Worm (Caenorhabditis elegans) whole organism, mixed stage, embryonic: ENCODE data around the gene hap-1.
A peak's percentile ranks its signal among the peaks of the same experiment; 100 is the strongest.

Source experiments
- M03D4.4 ChIP-seq: sonication (generic microtip); optimal IDR thresholded peaks from 2 replicates; lab custom pipeline; 2017; ENCODE audit warnings: mild to moderate bottlenecking, missing genetic modification characterization, missing compliant biosample characterization
- bed-3 ChIP-seq: fragments of 200-800 bp; sonication (Bioruptor generic); optimal IDR thresholded peaks from 3 replicates; lab custom pipeline; 2018; ENCODE audit warnings: mild to moderate bottlenecking, missing genetic modification characterization, moderate library complexity, missing compliant biosample characterization
- blmp-1 ChIP-seq: fragments of 150-350 bp; optimal IDR thresholded peaks from 2 replicates; lab custom pipeline; 2014; ENCODE audit warnings: missing biosample characterization, missing genetic modification characterization
- ceh-39 ChIP-seq: fragments of 150-350 bp; optimal IDR thresholded peaks from 2 replicates; lab custom pipeline; 2014; ENCODE audit warnings: missing biosample characterization, missing genetic modification characterization
- ceh-43 ChIP-seq: fragments of 200-800 bp; sonication (Bioruptor generic); optimal IDR thresholded peaks from 2 replicates; lab custom pipeline; 2018; ENCODE audit warnings: mild to moderate bottlenecking, missing genetic modification characterization, moderate library complexity, missing compliant biosample characterization
- ceh-83 ChIP-seq: fragments of 200-800 bp; sonication (Bioruptor generic); optimal IDR thresholded peaks from 2 replicates; lab custom pipeline; 2018; ENCODE audit warnings: mild to moderate bottlenecking, missing genetic modification characterization, missing compliant biosample characterization
- ces-1 ChIP-seq: fragments of 150-350 bp; optimal IDR thresholded peaks from 2 replicates; lab custom pipeline; 2014; ENCODE audit warnings: missing biosample characterization, missing genetic modification reagents, missing genetic modification characterization
- elt-1 ChIP-seq: sonication (generic microtip); optimal IDR thresholded peaks from 2 replicates; lab custom pipeline; 2017; ENCODE audit warnings: missing genetic modification characterization, mild to moderate bottlenecking, missing compliant biosample characterization, antibody characterized with exemption, moderate library complexity, borderline replicate concordance; ENCODE audit not compliant: insufficient read depth
- elt-3 ChIP-seq: fragments of 150-350 bp; optimal IDR thresholded peaks from 2 replicates; lab custom pipeline; 2014; ENCODE audit warnings: missing biosample characterization, missing genetic modification characterization
- flh-1 ChIP-seq: fragments of 200-800 bp; sonication (Bioruptor generic); optimal IDR thresholded peaks from 2 replicates; lab custom pipeline; 2018; ENCODE audit warnings: mild to moderate bottlenecking, missing genetic modification characterization, moderate library complexity, missing compliant biosample characterization
- ham-2 ChIP-seq: fragments of 200-800 bp; sonication (Bioruptor generic); optimal IDR thresholded peaks from 2 replicates; lab custom pipeline; 2018; ENCODE audit warnings: mild to moderate bottlenecking, missing genetic modification characterization, missing compliant biosample characterization
- hlh-1 ChIP-seq: fragments of 150-350 bp; optimal IDR thresholded peaks from 2 replicates; lab custom pipeline; 2014; ENCODE audit warnings: missing biosample characterization, missing genetic modification reagents, missing genetic modification characterization
- lin-32 ChIP-seq: fragments of 200-800 bp; sonication (Bioruptor generic); optimal IDR thresholded peaks from 2 replicates; lab custom pipeline; 2018; ENCODE audit warnings: mild to moderate bottlenecking, missing genetic modification characterization, missing compliant biosample characterization
- lsy-2 ChIP-seq: fragments of 150-350 bp; optimal IDR thresholded peaks from 2 replicates; lab custom pipeline; 2014; ENCODE audit warnings: missing biosample characterization, missing genetic modification characterization
- mab-5 ChIP-seq: fragments of 150-350 bp; optimal IDR thresholded peaks from 2 replicates; lab custom pipeline; 2014; ENCODE audit warnings: missing biosample characterization, missing genetic modification characterization
- mls-2 ChIP-seq: sonication (generic microtip); optimal IDR thresholded peaks from 2 replicates; lab custom pipeline; 2016; ENCODE audit warnings: mild to moderate bottlenecking, missing genetic modification characterization, moderate library complexity, missing compliant biosample characterization
- nhr-12 ChIP-seq: fragments of 150-350 bp; optimal IDR thresholded peaks from 2 replicates; lab custom pipeline; 2014; ENCODE audit warnings: missing biosample characterization, missing genetic modification characterization
- nhr-2 ChIP-seq: fragments of 150-350 bp; optimal IDR thresholded peaks from 2 replicates; lab custom pipeline; 2014; ENCODE audit warnings: missing biosample characterization, missing genetic modification characterization
- nhr-237 ChIP-seq: fragments of 150-350 bp; optimal IDR thresholded peaks from 2 replicates; lab custom pipeline; 2014; ENCODE audit warnings: missing biosample characterization, missing genetic modification characterization
- nhr-28 ChIP-seq: fragments of 150-350 bp; optimal IDR thresholded peaks from 2 replicates; lab custom pipeline; 2014; ENCODE audit warnings: missing biosample characterization, missing genetic modification characterization
- nhr-76 ChIP-seq: sonication (generic microtip); optimal IDR thresholded peaks from 2 replicates; lab custom pipeline; 2017; ENCODE audit warnings: missing biosample characterization, missing genetic modification characterization
- pha-4 ChIP-seq: fragments of 150-350 bp; optimal IDR thresholded peaks from 2 replicates; lab custom pipeline; 2018; ENCODE audit warnings: missing biosample characterization, missing genetic modification reagents, missing genetic modification characterization
- sem-2 ChIP-seq: fragments of 200-800 bp; sonication (Bioruptor generic); optimal IDR thresholded peaks from 2 replicates; lab custom pipeline; 2018; ENCODE audit warnings: mild to moderate bottlenecking, missing genetic modification characterization, missing compliant biosample characterization
- snpc-4 ChIP-seq: fragments of 150-350 bp; optimal IDR thresholded peaks from 2 replicates; lab custom pipeline; 2014; ENCODE audit warnings: missing biosample characterization, missing genetic modification characterization
- sptf-1 ChIP-seq: sonication (generic microtip); optimal IDR thresholded peaks from 2 replicates; lab custom pipeline; 2017; ENCODE audit warnings: mild to moderate bottlenecking, missing genetic modification characterization, moderate library complexity, missing compliant biosample characterization
- unc-120 ChIP-seq: sonication (generic microtip); optimal IDR thresholded peaks from 2 replicates; lab custom pipeline; 2017; ENCODE audit warnings: missing genetic modification characterization, missing compliant biosample characterization; ENCODE audit not compliant: poor library complexity, severe bottlenecking
- unc-39 ChIP-seq: fragments of 150-350 bp; optimal IDR thresholded peaks from 2 replicates; lab custom pipeline; 2014; ENCODE audit warnings: missing biosample characterization, missing genetic modification characterization
- zip-8 ChIP-seq: fragments of 150-350 bp; optimal IDR thresholded peaks from 2 replicates; lab custom pipeline; 2014; ENCODE audit warnings: missing biosample characterization, missing genetic modification characterization
- ztf-11 ChIP-seq: fragments of 150-350 bp; optimal IDR thresholded peaks from 2 replicates; lab custom pipeline; 2014; ENCODE audit warnings: missing biosample characterization, missing genetic modification characterization

hap-1 gene

DNA sequence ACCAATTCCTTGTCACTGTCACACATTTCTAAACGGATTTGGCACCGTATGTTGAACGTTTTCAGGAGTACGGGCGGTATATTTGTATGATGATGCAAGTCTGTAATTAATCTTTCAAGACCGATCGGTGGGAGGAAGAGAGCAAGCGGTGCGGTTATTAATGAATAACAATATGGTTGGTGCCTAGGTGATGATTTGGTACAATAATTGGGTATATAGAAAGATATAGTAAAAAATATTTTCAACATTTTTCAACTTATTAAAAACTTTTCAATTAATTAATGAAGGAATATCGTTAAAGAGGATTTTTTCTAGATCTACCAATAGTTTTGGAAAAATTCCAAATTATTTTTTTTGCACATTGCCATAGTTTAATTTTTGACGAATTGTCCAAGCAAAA lies 19.2 kb upstream of the hap-1 start, which contains the start of gene cnd-1:
cnd-1 (minus strand) TSS at position 101 of the 400 bp plus-strand sequence.
- TF ChIP-seq elt-3 = no peak
- no peak for TF ChIP-seq pha-4
- TF ChIP-seq nhr-2 (tag; lab: Kevin White, UChicago) = peak; percentile 72
- TF ChIP-seq M03D4.4 (tag; lab: Kevin White, UChicago) = no peak

DNA sequence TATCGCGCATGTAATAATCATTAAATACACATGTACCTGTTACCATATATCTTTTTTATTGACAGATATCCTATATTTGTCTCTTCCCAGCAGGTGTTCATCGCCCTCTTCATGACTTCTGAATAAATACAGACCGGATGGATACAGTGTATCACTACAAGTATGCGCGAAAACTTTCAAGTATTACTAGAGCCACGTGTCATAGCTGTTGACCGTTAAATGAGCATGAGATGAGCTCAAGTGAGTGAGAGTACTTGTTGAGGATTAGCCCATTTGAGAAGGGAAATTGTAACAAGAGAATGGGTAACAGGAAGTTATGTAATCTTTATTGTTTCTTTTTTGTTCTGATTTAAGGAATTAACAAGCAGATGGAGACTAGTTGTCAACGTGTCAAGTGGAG lies 18.7 kb upstream of the hap-1 start:
- TF ChIP-seq nhr-76 (no peak), snpc-4 (tag; lab: Kevin White, UChicago) (no peak), nhr-2 (tag; lab: Kevin White, UChicago) (peak; percentile 92)

DNA sequence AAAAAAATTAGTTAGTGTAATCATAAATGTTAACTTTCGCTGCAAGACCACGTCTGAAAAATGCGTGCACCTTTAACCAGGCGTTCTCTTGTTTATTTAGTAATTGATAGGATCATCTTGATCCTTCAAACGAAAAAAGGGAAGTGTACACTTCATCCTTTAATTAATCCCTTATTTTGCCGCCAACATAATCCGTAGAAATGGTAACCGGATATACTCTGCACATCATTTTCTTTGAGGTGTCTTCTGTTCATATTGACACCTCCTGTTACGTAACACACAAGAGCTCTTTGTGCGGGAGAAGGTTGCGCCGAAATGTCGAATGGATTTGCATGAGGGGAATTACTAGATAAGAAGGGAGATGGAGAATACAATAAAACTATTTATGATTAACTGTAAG lies 15.0 kb upstream of the hap-1 start:
- TF ChIP-seq hlh-1 (tag; lab: Kevin White, UChicago) (no peak), nhr-2 (tag; lab: Kevin White, UChicago) (peak; percentile 81), pha-4 (no peak), unc-120 (tag; lab: Kevin White, UChicago) (no peak), ceh-39 (tag; lab: Kevin White, UChicago) (no peak), zip-8 (tag; lab: Kevin White, UChicago) (peak; percentile 14), nhr-28 (no peak), snpc-4 (tag; lab: Kevin White, UChicago) (no peak), ztf-11 (tag; lab: Kevin White, UChicago) (no peak)

DNA sequence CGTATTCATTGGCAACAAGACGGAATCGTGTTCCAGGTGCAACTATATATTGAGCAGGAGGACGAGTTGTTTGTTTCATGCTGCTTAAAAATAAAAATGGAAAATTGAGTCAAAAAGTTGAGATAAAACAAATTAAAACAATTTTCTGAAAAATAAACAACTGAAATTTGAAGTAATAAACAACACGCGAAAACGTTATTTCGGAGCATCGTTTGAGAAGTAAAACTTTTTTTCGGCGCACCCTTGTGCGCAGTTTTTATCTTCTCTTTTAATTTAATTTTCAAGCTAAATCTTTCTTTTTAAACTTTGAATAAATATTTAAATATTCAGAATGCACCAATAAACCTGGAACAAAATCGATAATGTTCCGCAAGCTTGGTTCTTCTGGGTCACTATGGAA lies 9.6 kb upstream of the hap-1 start, which contains the start of the genes sumv-1 and gop-1:
sumv-1 (minus strand) TSS at position 80 of the 400 bp plus-strand sequence.
gop-1 (plus strand) TSS at position 331 of the 400 bp plus-strand sequence.
- TF ChIP-seq zip-8 (tag; lab: Kevin White, UChicago) = no peak
- TF ChIP-seq ces-1 (GFP tag; lab: Kevin White, UChicago) = peak; percentile 36

DNA sequence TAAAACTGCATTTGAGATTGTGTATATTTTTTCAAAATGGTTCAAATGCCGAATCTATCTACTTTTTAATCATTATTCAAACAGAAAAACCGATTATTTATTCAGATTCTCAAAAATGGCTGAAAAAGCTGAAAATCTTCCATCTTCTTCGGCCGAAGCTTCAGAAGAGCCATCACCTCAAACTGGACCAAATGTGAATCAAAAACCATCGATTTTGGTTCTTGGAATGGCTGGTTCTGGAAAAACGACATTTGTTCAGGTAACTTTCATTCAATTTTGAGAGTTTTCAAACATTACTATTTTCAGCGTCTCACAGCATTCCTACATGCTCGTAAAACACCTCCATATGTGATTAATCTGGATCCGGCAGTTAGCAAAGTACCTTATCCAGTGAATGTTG lies 4.8 kb upstream of the hap-1 start, which contains the start of gene gop-2:
gop-2 (plus strand) TSS at position 106 of the 400 bp plus-strand sequence.
- TF ChIP-seq ces-1 (GFP tag; lab: Kevin White, UChicago) (no peak), ztf-11 (tag; lab: Kevin White, UChicago) (no peak), lsy-2 (tag; lab: Kevin White, UChicago) (no peak), zip-8 (tag; lab: Kevin White, UChicago) (no peak), ceh-83 (GFP tag; lab: Kevin White, UChicago) (no peak), ceh-39 (tag; lab: Kevin White, UChicago) (no peak), elt-3 (no peak), nhr-12 (tag; lab: Kevin White, UChicago) (no peak), nhr-237 (tag; lab: Kevin White, UChicago) (no peak), mab-5 (tag; lab: Kevin White, UChicago) (no peak), snpc-4 (tag; lab: Kevin White, UChicago) (no peak), nhr-28 (no peak), nhr-2 (tag; lab: Kevin White, UChicago) (no peak), pha-4 (no peak), sptf-1 (tag; lab: Kevin White, UChicago) (no peak), blmp-1 (tag; lab: Kevin White, UChicago) (no peak), unc-39 (tag; lab: Kevin White, UChicago) (no peak), lin-32 (GFP tag; lab: Kevin White, UChicago) (no peak), flh-1 (GFP tag; lab: Kevin White, UChicago) (no peak)

DNA sequence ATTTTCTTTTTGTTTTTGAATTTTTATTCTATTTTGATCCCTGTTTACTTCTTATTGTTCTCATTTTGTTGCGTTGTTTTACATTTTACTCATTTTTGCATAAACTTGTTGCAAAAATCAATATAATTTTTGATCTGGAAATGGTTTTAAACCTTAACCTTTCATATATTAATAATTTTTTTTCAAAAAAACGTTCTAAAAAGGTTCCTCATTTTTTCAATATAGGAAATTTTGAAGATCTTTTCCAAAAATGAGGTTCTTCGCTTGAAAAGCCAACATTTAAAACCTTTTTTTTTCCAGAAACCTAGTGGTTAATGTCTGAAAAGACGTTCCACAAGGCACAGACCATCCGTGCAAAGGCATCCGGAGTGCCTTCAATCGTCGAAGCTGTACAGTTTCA lies 3.3 kb upstream of the hap-1 start, which contains the start of gene gop-3:
gop-3 (plus strand) TSS at position 301 of the 400 bp plus-strand sequence.
- TF ChIP-seq elt-1 = no peak
- TF ChIP-seq snpc-4 (tag; lab: Kevin White, UChicago) = no peak
- TF ChIP-seq ham-2 (GFP tag; lab: Kevin White, UChicago) = no peak
- no peak for TF ChIP-seq zip-8 (tag; lab: Kevin White, UChicago)
- no peak for TF ChIP-seq nhr-28
- no peak for TF ChIP-seq unc-39 (tag; lab: Kevin White, UChicago)
- TF ChIP-seq ces-1 (GFP tag; lab: Kevin White, UChicago) = no peak
- no peak for TF ChIP-seq sptf-1 (tag; lab: Kevin White, UChicago)
- TF ChIP-seq nhr-237 (tag; lab: Kevin White, UChicago) = no peak
- TF ChIP-seq bed-3 (GFP tag; lab: Kevin White, UChicago) = no peak
- TF ChIP-seq ceh-43 (GFP tag; lab: Kevin White, UChicago) = no peak
- TF ChIP-seq mab-5 (tag; lab: Kevin White, UChicago) = no peak
- TF ChIP-seq blmp-1 (tag; lab: Kevin White, UChicago) = no peak
- no peak for TF ChIP-seq M03D4.4 (tag; lab: Kevin White, UChicago)
- no peak for TF ChIP-seq sem-2 (GFP tag; lab: Kevin White, UChicago)
- TF ChIP-seq ztf-11 (tag; lab: Kevin White, UChicago) = no peak
- no peak for TF ChIP-seq mls-2
- TF ChIP-seq ceh-39 (tag; lab: Kevin White, UChicago) = no peak
